Worm (Caenorhabditis elegans) whole organism, early embryonic: ENCODE results near the gene cgt-3.

Experiments used
- aly-1 ChIP-seq: sonication (generic microtip); optimal IDR thresholded peaks from 2 replicates; lab custom pipeline; 2016; ENCODE audit warnings: missing genetic modification characterization, missing compliant biosample characterization
- ama-1 ChIP-seq: fragments of 150-350 bp; optimal IDR thresholded peaks from 2 replicates; lab custom pipeline; 2014
- ceh-13 ChIP-seq: fragments of 200-800 bp; sonication (Bioruptor generic); optimal IDR thresholded peaks from 2 replicates; lab custom pipeline; 2018; ENCODE audit warnings: mild to moderate bottlenecking, missing genetic modification characterization, missing compliant biosample characterization
- ceh-36 ChIP-seq: sonication (generic microtip); optimal IDR thresholded peaks from 2 replicates; lab custom pipeline; 2016; ENCODE audit warnings: missing genetic modification characterization, inconsistent platforms, missing compliant biosample characterization
- ets-7 ChIP-seq: sonication (generic microtip); optimal IDR thresholded peaks from 2 replicates; lab custom pipeline; 2016; ENCODE audit warnings: missing genotype, missing genetic modification characterization, missing compliant biosample characterization
- flt-1 ChIP-seq: fragments of 200-800 bp; sonication (Bioruptor generic); IDR thresholded peaks from 2 replicates; pipeline ENCODE4 v1.3.6; 2022; ENCODE audit warnings: missing genetic modification characterization, missing compliant biosample characterization
- hmbx-1 ChIP-seq: sonication (generic microtip); optimal IDR thresholded peaks from 2 replicates; lab custom pipeline; 2016; ENCODE audit warnings: mild to moderate bottlenecking, missing genetic modification characterization, missing compliant biosample characterization
- hmg-4 ChIP-seq: fragments of 200-800 bp; sonication (Bioruptor generic); optimal IDR thresholded peaks from 2 replicates; lab custom pipeline; 2018; ENCODE audit warnings: mild to moderate bottlenecking, missing genetic modification characterization, missing compliant biosample characterization
- hnd-1 ChIP-seq: sonication (generic microtip); optimal IDR thresholded peaks from 2 replicates; lab custom pipeline; 2016; ENCODE audit warnings: missing genetic modification characterization, missing compliant biosample characterization
- pes-1 ChIP-seq: fragments of 200-800 bp; sonication (Bioruptor generic); IDR thresholded peaks from 2 replicates; pipeline ENCODE4 v1.3.6; 2022; ENCODE audit warnings: missing genetic modification reagents, missing genetic modification characterization, missing compliant biosample characterization
- tbx-11 ChIP-seq: fragments of 200-800 bp; sonication (Bioruptor generic); IDR thresholded peaks from 2 replicates; pipeline ENCODE4 v1.3.6; 2022; ENCODE audit warnings: missing genetic modification characterization, missing compliant biosample characterization
- tbx-37 ChIP-seq: fragments of 200-800 bp; sonication (Bioruptor generic); conservative IDR thresholded peaks from 2 replicates; pipeline ENCODE4 v1.3.6; 2022; ENCODE audit warnings: missing genetic modification reagents, missing genetic modification characterization, missing compliant biosample characterization

ce11 chrII:5930095-5930653 lies 19.1 kb downstream of the cgt-3 start:
- TF ChIP-seq pes-1 (no peak), hmg-4 (no peak), hnd-1 (tag; lab: Kevin White, UChicago) (no peak), ceh-13 (GFP tag; lab: Kevin White, UChicago) (no peak), ama-1 (lab: Kevin White, UChicago) (no peak), ets-7 (tag; lab: Kevin White, UChicago) (no peak), flt-1 (no peak), hmbx-1 (tag; lab: Kevin White, UChicago) (no peak), tbx-37 (GFP tag; lab: Robert Waterston, UW) (no peak), tbx-11 (GFP tag; lab: Robert Waterston, UW) (no peak), ceh-36 (tag; lab: Kevin White, UChicago) (no peak), aly-1 (no peak)
